Worm (Caenorhabditis elegans): ENCODE measurements around the gene cah-2.

DNA sequence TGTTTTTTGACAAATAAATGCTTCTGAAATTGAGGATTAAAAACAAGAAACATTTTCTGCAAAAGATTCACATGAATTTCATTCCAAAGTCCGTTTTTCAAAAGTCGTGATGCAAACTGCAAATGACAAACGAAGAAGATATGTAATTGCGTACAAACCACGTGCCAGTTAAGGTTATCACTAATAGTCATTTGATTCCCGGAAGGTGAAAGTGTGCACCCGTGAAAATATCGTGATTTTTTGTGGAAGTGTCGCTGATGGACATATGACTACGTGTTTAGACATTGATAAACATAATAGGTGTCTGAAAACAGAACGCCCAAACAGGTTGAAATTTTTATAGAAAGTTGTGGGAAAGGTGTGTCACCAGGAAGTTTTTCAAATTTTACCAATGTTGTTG lies 45.3 kb upstream of the cah-2 start:
- TF ChIP-seq tra-4 (tag; optimal IDR thresholded peaks at IDR 0.05), result no peak
- no peak for TF ChIP-seq hnd-1 (tag; optimal IDR thresholded peaks at IDR 0.05)
